Fruit fly (Drosophila melanogaster): ENCODE data around the gene Arglu1.

The Arglu1 gene

DNA sequence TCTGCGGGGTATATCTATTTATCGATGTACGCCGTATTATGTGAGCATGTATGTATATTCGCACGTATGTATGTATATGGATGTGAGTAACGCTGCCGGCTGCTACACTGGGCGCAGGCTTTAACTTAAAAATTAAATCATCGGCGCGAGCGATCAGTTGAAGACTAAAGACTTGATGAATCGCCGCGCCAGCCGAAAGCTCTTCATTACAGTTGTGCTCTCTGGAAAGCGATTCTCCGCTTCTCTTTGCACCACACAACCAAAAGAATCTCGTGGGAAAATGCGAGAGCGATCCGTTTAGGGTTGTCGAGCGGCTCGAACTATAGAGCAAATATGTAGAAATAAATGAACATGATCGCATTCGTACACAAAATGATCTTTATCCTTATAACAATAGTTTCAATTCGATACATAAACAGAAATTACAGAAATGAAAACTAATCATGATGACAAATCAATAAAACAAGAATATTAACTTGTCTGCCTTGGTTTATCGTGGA is 29.4 kb downstream of the Arglu1 start, which contains the start of gene CG13124:
Gene CG13124, minus strand, starts transcription at position 166 of the 500 bp plus-strand sequence.
- TF ChIP-seq ovo (GFP tag; optimal IDR thresholded peaks at IDR 0.05) (no peak), pad (GFP tag; optimal IDR thresholded peaks at IDR 0.05) (no peak), CG1620 (GFP tag; optimal IDR thresholded peaks at IDR 0.05) (no peak), toe (GFP tag; optimal IDR thresholded peaks at IDR 0.05) (no peak), tj (GFP tag; optimal IDR thresholded peaks at IDR 0.05) (peak; percentile 14), CG11617 (GFP tag; optimal IDR thresholded peaks at IDR 0.05) (no peak), CG14711 (tag; optimal IDR thresholded peaks at IDR 0.05) (peak; percentile 91), Hr96 (GFP tag; optimal IDR thresholded peaks at IDR 0.05) (peak; percentile 6), bab1 (GFP tag; optimal IDR thresholded peaks at IDR 0.05) (no peak), kay (GFP tag; ENCODE audit: borderline replicate concordance) (no peak), CG12768 (GFP tag; optimal IDR thresholded peaks at IDR 0.05) (no peak), cnc (optimal IDR thresholded peaks at IDR 0.05) (no peak), CG33017 (tag; optimal IDR thresholded peaks at IDR 0.05) (peak; percentile 52), CG7045 (GFP tag; optimal IDR thresholded peaks at IDR 0.05) (no peak), Crg-1 (GFP tag; optimal IDR thresholded peaks at IDR 0.05) (no peak), Mnt (GFP tag; optimal IDR thresholded peaks at IDR 0.05) (peak; percentile 46), CG7101 (tag; optimal IDR thresholded peaks at IDR 0.05) (peak; percentile 31), Clk (GFP tag; optimal IDR thresholded peaks at IDR 0.05) (no peak), CG5204 (GFP tag; optimal IDR thresholded peaks at IDR 0.05) (no peak), cic (GFP tag; optimal IDR thresholded peaks at IDR 0.05) (peak; percentile 33)

dm6 chr2L:9907320-9908256 is 30.3 kb downstream of the Arglu1 start:
- TF ChIP-seq kay (GFP tag; ENCODE audit: borderline replicate concordance) (peak; percentile 95), Mnt (GFP tag; optimal IDR thresholded peaks at IDR 0.05) (peak; percentile 35), Clk (GFP tag; optimal IDR thresholded peaks at IDR 0.05) (no peak), toe (GFP tag; optimal IDR thresholded peaks at IDR 0.05) (no peak), CG5204 (GFP tag; optimal IDR thresholded peaks at IDR 0.05) (no peak), cic (GFP tag; optimal IDR thresholded peaks at IDR 0.05) (peak; percentile 18), CG7101 (tag; optimal IDR thresholded peaks at IDR 0.05) (no peak), CG11617 (GFP tag; optimal IDR thresholded peaks at IDR 0.05) (peak; percentile 5), CG14711 (tag; optimal IDR thresholded peaks at IDR 0.05) (no peak), tj (GFP tag; optimal IDR thresholded peaks at IDR 0.05) (no peak), cnc (optimal IDR thresholded peaks at IDR 0.05) (no peak)

dm6 chr2L:9906641-9907040 is 31.3 kb downstream of the Arglu1 start:
- TF ChIP-seq cic (GFP tag; optimal IDR thresholded peaks at IDR 0.05), result no peak
- peak; percentile 80 for TF ChIP-seq kay (GFP tag; ENCODE audit: borderline replicate concordance)

DNA sequence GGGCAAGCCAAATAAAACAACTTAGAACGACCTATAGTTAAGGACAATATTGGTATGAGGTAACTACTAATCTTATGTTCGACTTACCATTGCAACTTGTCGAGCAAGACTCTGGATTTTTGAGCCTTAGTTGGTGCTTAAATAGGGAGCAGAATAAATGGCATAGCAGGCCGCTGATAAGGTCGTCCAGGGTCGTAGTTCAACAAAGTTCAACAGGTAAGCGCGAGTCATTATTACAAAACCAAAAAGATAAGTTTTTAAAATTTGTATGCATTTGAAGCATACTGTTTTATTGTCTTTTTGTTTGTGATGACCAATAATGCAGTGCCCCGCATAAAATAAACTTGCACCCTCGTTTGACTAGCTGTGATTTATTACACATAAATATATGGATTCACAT is 34.9 kb downstream of the Arglu1 start, which contains the start of gene Muc30E:
Gene Muc30E, minus strand, starts transcription at position 101 of the 400 bp plus-strand sequence.
- TF ChIP-seq CG1620 (GFP tag; optimal IDR thresholded peaks at IDR 0.05) (no peak), toe (GFP tag; optimal IDR thresholded peaks at IDR 0.05) (no peak), Clk (GFP tag; optimal IDR thresholded peaks at IDR 0.05) (no peak), CG14711 (tag; optimal IDR thresholded peaks at IDR 0.05) (no peak), tj (GFP tag; optimal IDR thresholded peaks at IDR 0.05) (no peak), pad (GFP tag; optimal IDR thresholded peaks at IDR 0.05) (no peak), CG7045 (GFP tag; optimal IDR thresholded peaks at IDR 0.05) (no peak), Crg-1 (GFP tag; optimal IDR thresholded peaks at IDR 0.05) (no peak), cnc (optimal IDR thresholded peaks at IDR 0.05) (no peak), CG11617 (GFP tag; optimal IDR thresholded peaks at IDR 0.05) (no peak), CG5204 (GFP tag; optimal IDR thresholded peaks at IDR 0.05) (no peak), Mnt (GFP tag; optimal IDR thresholded peaks at IDR 0.05) (no peak), CG7101 (tag; optimal IDR thresholded peaks at IDR 0.05) (no peak), CG12768 (GFP tag; optimal IDR thresholded peaks at IDR 0.05) (no peak), kay (GFP tag; ENCODE audit: borderline replicate concordance) (no peak), bab1 (GFP tag; optimal IDR thresholded peaks at IDR 0.05) (no peak)

DNA sequence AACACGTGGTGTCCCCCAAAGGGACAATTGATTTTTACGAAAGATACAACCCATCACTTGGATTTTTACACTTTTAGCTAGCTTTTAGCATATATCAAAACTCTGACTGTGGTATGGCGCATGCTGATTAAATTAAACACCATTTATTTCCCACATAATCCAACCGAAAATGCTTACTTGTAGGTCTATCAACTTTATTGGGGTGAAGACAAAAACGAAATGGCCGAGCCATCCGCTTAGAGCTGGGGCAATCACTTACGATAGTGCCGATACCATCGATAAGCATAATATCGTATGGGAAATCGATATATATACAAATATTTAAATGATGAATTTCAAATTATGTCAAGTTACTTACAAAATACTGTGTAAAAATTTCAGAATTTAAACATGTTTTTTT is 40.6 kb downstream of the Arglu1 start, which contains the start of gene RpS2:
Gene RpS2, minus strand, starts transcription at position 257 of the 400 bp plus-strand sequence.
- TF ChIP-seq CG7101 (tag; optimal IDR thresholded peaks at IDR 0.05), result peak; percentile 74
- TF ChIP-seq cnc (optimal IDR thresholded peaks at IDR 0.05), result no peak
- peak; percentile 28 for TF ChIP-seq CG12768 (GFP tag; optimal IDR thresholded peaks at IDR 0.05)
- TF ChIP-seq Mnt (GFP tag; optimal IDR thresholded peaks at IDR 0.05), result peak; percentile 97
- no peak for TF ChIP-seq CG5204 (GFP tag; optimal IDR thresholded peaks at IDR 0.05)
- no peak for TF ChIP-seq kay (GFP tag; ENCODE audit: borderline replicate concordance)
- no peak for TF ChIP-seq Clk (GFP tag; optimal IDR thresholded peaks at IDR 0.05)
- TF ChIP-seq Crg-1 (GFP tag; optimal IDR thresholded peaks at IDR 0.05), result peak; percentile 79
- TF ChIP-seq cic (GFP tag; optimal IDR thresholded peaks at IDR 0.05), result no peak
- TF ChIP-seq CG11617 (GFP tag; optimal IDR thresholded peaks at IDR 0.05), result peak; percentile 69
- peak; percentile 67 for TF ChIP-seq CG33017 (tag; optimal IDR thresholded peaks at IDR 0.05)
- peak; percentile 49 for TF ChIP-seq CG1620 (GFP tag; optimal IDR thresholded peaks at IDR 0.05)
- TF ChIP-seq ovo (GFP tag; optimal IDR thresholded peaks at IDR 0.05), result no peak
- TF ChIP-seq bab1 (GFP tag; optimal IDR thresholded peaks at IDR 0.05), result peak; percentile 68
- peak; percentile 65 for TF ChIP-seq CG14711 (tag; optimal IDR thresholded peaks at IDR 0.05)
- TF ChIP-seq CG7045 (GFP tag; optimal IDR thresholded peaks at IDR 0.05), result peak; percentile 6
- no peak for TF ChIP-seq toe (GFP tag; optimal IDR thresholded peaks at IDR 0.05)
- TF ChIP-seq tj (GFP tag; optimal IDR thresholded peaks at IDR 0.05), result peak; percentile 32
- peak; percentile 35 for TF ChIP-seq pad (GFP tag; optimal IDR thresholded peaks at IDR 0.05)
- TF ChIP-seq Hr96 (GFP tag; optimal IDR thresholded peaks at IDR 0.05), result peak; percentile 69

Measured in whole organism, adult.